Fruit fly (Drosophila melanogaster) whole organism, embryonic: Measurements from ENCODE around the gene cert.

Experiments
- Antp ChIP-seq: fragments of 200-800 bp; sonication (Bioruptor generic); optimal IDR thresholded peaks from 3 replicates; lab custom pipeline; 2016; ENCODE audit warnings: missing biosample characterization, missing genetic modification characterization
- Blimp-1 ChIP-seq: fragments of 200-800 bp; sonication (Bioruptor generic); optimal IDR thresholded peaks from 3 replicates; lab custom pipeline; 2018; ENCODE audit warnings: missing biosample characterization, missing genetic modification characterization, mild to moderate bottlenecking, moderate library complexity, missing genetic modification reagents
- CG10147 ChIP-seq: fragments of 200-800 bp; sonication (Bioruptor generic); optimal IDR thresholded peaks from 2 replicates; lab custom pipeline; 2019; ENCODE audit warnings: missing biosample characterization, mild to moderate bottlenecking, missing genetic modification characterization, moderate library complexity
- CG12155 ChIP-seq: fragments of 200-800 bp; sonication (Bioruptor generic); optimal IDR thresholded peaks from 3 replicates; lab custom pipeline; 2016; ENCODE audit warnings: missing biosample characterization, missing genetic modification characterization
- CG12299 ChIP-seq: fragments of 200-800 bp; sonication (Bioruptor generic); optimal IDR thresholded peaks from 2 replicates; lab custom pipeline; 2018; ENCODE audit warnings: missing biosample characterization, mild to moderate bottlenecking, missing genetic modification characterization
- CG12659 ChIP-seq: fragments of 200-800 bp; sonication (Bioruptor generic); optimal IDR thresholded peaks from 3 replicates; lab custom pipeline; 2017; ENCODE audit warnings: mild to moderate bottlenecking, missing biosample characterization, missing genetic modification reagents, missing genetic modification characterization
- CG13624 ChIP-seq: fragments of 200-800 bp; sonication (Bioruptor generic); optimal IDR thresholded peaks from 2 replicates; lab custom pipeline; 2016; ENCODE audit warnings: missing biosample characterization, missing genetic modification characterization
- CG15514 ChIP-seq: fragments of 200-800 bp; sonication (Bioruptor generic); optimal IDR thresholded peaks from 3 replicates; lab custom pipeline; 2017; ENCODE audit warnings: missing biosample characterization, missing genetic modification characterization, mild to moderate bottlenecking, moderate library complexity, missing genetic modification reagents
- CG15601 ChIP-seq: fragments of 200-800 bp; sonication (Bioruptor generic); optimal IDR thresholded peaks from 3 replicates; lab custom pipeline; 2019; ENCODE audit warnings: missing biosample characterization, mild to moderate bottlenecking, missing genetic modification characterization, moderate library complexity
- CG1603 ChIP-seq: fragments of 200-800 bp; sonication (Bioruptor generic); optimal IDR thresholded peaks from 2 replicates; lab custom pipeline; 2019; ENCODE audit warnings: missing biosample characterization, mild to moderate bottlenecking, missing genetic modification characterization, moderate library complexity
- CG1647 ChIP-seq: fragments of 200-800 bp; sonication (Bioruptor generic); optimal IDR thresholded peaks from 3 replicates; lab custom pipeline; 2016; ENCODE audit warnings: missing biosample characterization, missing genetic modification characterization
- CG33213 ChIP-seq: fragments of 200-800 bp; sonication (Bioruptor generic); optimal IDR thresholded peaks from 3 replicates; lab custom pipeline; 2016; ENCODE audit warnings: missing biosample characterization, missing genetic modification characterization
- CG4707 ChIP-seq: fragments of 200-800 bp; sonication (Bioruptor generic); optimal IDR thresholded peaks from 2 replicates; lab custom pipeline; 2018; ENCODE audit warnings: missing biosample characterization, mild to moderate bottlenecking, missing genetic modification characterization, moderate library complexity
- CG6272 ChIP-seq: fragments of 200-800 bp; sonication (Bioruptor generic); IDR thresholded peaks from 2 replicates; pipeline ENCODE4 v1.3.6; 2022; ENCODE audit warnings: missing biosample characterization, missing genetic modification characterization
- CG6689 ChIP-seq: fragments of 200-800 bp; sonication (Bioruptor generic); IDR thresholded peaks from 2 replicates; pipeline ENCODE4 v1.3.6; 2022; ENCODE audit warnings: missing biosample characterization, missing genetic modification characterization
- CG7839 ChIP-seq: fragments of 200-800 bp; sonication (Bioruptor generic); optimal IDR thresholded peaks from 3 replicates; lab custom pipeline; 2018; ENCODE audit warnings: missing biosample characterization, mild to moderate bottlenecking, missing genetic modification characterization, moderate library complexity
- CG8089 ChIP-seq: fragments of 200-800 bp; sonication (Bioruptor generic); optimal IDR thresholded peaks from 3 replicates; lab custom pipeline; 2016; ENCODE audit warnings: missing biosample characterization, missing genetic modification characterization
- CG9609 ChIP-seq: fragments of 200-800 bp; sonication (Bioruptor generic); optimal IDR thresholded peaks from 3 replicates; lab custom pipeline; 2016; ENCODE audit warnings: missing biosample characterization, missing genetic modification characterization
- CG9797 ChIP-seq: fragments of 200-800 bp; sonication (Bioruptor generic); optimal IDR thresholded peaks from 3 replicates; lab custom pipeline; 2018; ENCODE audit warnings: missing biosample characterization, mild to moderate bottlenecking, missing genetic modification characterization
- CG9932 ChIP-seq: fragments of 200-800 bp; sonication (Bioruptor generic); IDR thresholded peaks from 2 replicates; pipeline ENCODE4 v1.3.6; 2022; ENCODE audit warnings: missing biosample characterization, missing genetic modification characterization
- Chrac-16 ChIP-seq: fragments of 200-800 bp; sonication (Bioruptor generic); optimal IDR thresholded peaks from 3 replicates; lab custom pipeline; 2016; ENCODE audit warnings: missing biosample characterization, missing genetic modification characterization
- CrebB ChIP-seq: fragments of 200-800 bp; sonication (Bioruptor generic); optimal IDR thresholded peaks from 3 replicates; lab custom pipeline; 2018; ENCODE audit warnings: missing biosample characterization, mild to moderate bottlenecking, missing genetic modification characterization
- Dfd ChIP-seq, 2 experiments: fragments of >200 bp; optimal IDR thresholded peaks; 2 replicates each; lab custom pipeline; 2017; ENCODE audit warnings: missing biosample characterization in 2 of 2, missing genetic modification characterization in 2 of 2
- Dp ChIP-seq: fragments of 200-800 bp; sonication (Bioruptor generic); optimal IDR thresholded peaks from 2 replicates; lab custom pipeline; 2018; ENCODE audit warnings: missing biosample characterization, mild to moderate bottlenecking, missing genetic modification characterization, moderate library complexity
- HLH4C ChIP-seq: fragments of 200-800 bp; sonication (Bioruptor generic); IDR thresholded peaks from 3 replicates; pipeline ENCODE4 v1.3.6; 2022; ENCODE audit warnings: missing biosample characterization, missing genetic modification characterization; ENCODE audit not compliant: partially characterized antibody
- Hand ChIP-seq: fragments of 200-800 bp; sonication (Bioruptor generic); optimal IDR thresholded peaks from 2 replicates; lab custom pipeline; 2017; ENCODE audit warnings: mild to moderate bottlenecking, missing biosample characterization, missing genetic modification reagents, missing genetic modification characterization
- HmgD ChIP-seq: fragments of 200-800 bp; sonication (Bioruptor generic); optimal IDR thresholded peaks from 3 replicates; lab custom pipeline; 2016; ENCODE audit warnings: missing biosample characterization, missing genetic modification characterization
- Hr3 ChIP-seq: fragments of 200-800 bp; sonication (Bioruptor generic); optimal IDR thresholded peaks from 3 replicates; lab custom pipeline; 2016; ENCODE audit warnings: missing biosample characterization, missing genetic modification characterization
- Hr78 ChIP-seq, 2 experiments: fragments of 200-800 bp in 1 of 2; fragments of >200 bp in 1 of 2; sonication (Bioruptor generic) in 1 of 2; optimal IDR thresholded peaks; 2 replicates each; lab custom pipeline; 2017 to 2019; ENCODE audit warnings: missing biosample characterization in 2 of 2, missing genetic modification characterization in 2 of 2, mild to moderate bottlenecking in 1 of 2, moderate library complexity in 1 of 2
- MESR4 ChIP-seq: fragments of 200-800 bp; sonication (Bioruptor generic); optimal IDR thresholded peaks from 2 replicates; lab custom pipeline; 2018; ENCODE audit warnings: missing biosample characterization, mild to moderate bottlenecking, missing genetic modification characterization, moderate library complexity
- Max ChIP-seq: fragments of 200-800 bp; sonication (Bioruptor generic); optimal IDR thresholded peaks from 2 replicates; lab custom pipeline; 2016; ENCODE audit warnings: missing biosample characterization, mild to moderate bottlenecking, missing genetic modification characterization
- Med ChIP-seq: fragments of 200-800 bp; sonication (Bioruptor generic); peaks from one replicate; lab custom pipeline; 2016; ENCODE audit warnings: missing biosample characterization, missing genetic modification characterization, mild to moderate bottlenecking, inconsistent platforms, moderate library complexity
- Sox100B ChIP-seq: fragments of 200-800 bp; sonication (Bioruptor generic); optimal IDR thresholded peaks from 3 replicates; lab custom pipeline; 2018; ENCODE audit warnings: missing biosample characterization, mild to moderate bottlenecking, missing genetic modification characterization
- cas ChIP-seq: fragments of 200-800 bp; sonication (Bioruptor generic); IDR thresholded peaks from 2 replicates; pipeline ENCODE4 v1.3.6; 2022; ENCODE audit warnings: missing biosample characterization, missing genetic modification characterization
- corto ChIP-seq: fragments of 200-800 bp; sonication (Bioruptor generic); optimal IDR thresholded peaks from 2 replicates; lab custom pipeline; 2016; ENCODE audit warnings: missing biosample characterization, mild to moderate bottlenecking, missing genetic modification characterization, moderate library complexity
- crp ChIP-seq, 2 experiments: fragments of 200-800 bp; sonication (Bioruptor generic); optimal IDR thresholded peaks; 2 replicates in 1 of 2; 3 replicates in 1 of 2; lab custom pipeline; 2017; ENCODE audit warnings: missing biosample characterization in 2 of 2, missing genetic modification characterization in 2 of 2, mild to moderate bottlenecking in 1 of 2, moderate library complexity in 1 of 2
- dimm ChIP-seq: fragments of 200-800 bp; sonication (Bioruptor generic); IDR thresholded peaks from 2 replicates; pipeline ENCODE4 v1.3.6; 2022; ENCODE audit warnings: missing biosample characterization, missing genetic modification characterization
- lab ChIP-seq: fragments of 200-800 bp; sonication (Bioruptor generic); optimal IDR thresholded peaks from 3 replicates; lab custom pipeline; 2017; ENCODE audit warnings: missing biosample characterization, missing genetic modification characterization, mild to moderate bottlenecking, moderate library complexity, missing genetic modification reagents
- nom ChIP-seq: fragments of 200-800 bp; sonication (Bioruptor generic); optimal IDR thresholded peaks from 2 replicates; lab custom pipeline; 2017; ENCODE audit warnings: missing biosample characterization, missing genetic modification characterization, mild to moderate bottlenecking, moderate library complexity, missing genetic modification reagents
- pan ChIP-seq, 4 experiments: fragments of >200 bp in 3 of 4; fragments of 200-800 bp in 1 of 4; sonication (Bioruptor generic) in 1 of 4; optimal IDR thresholded peaks in 3 of 4; IDR thresholded peaks in 1 of 4; 2 replicates each; pipeline versions ENCODE4 v1.3.6 to Lab custom; 2017 to 2022; ENCODE audit warnings: missing biosample characterization in 2 of 4, missing genetic modification characterization in 2 of 4, mixed read lengths in 1 of 4
- pho ChIP-seq: fragments of 200-800 bp; sonication (Bioruptor generic); optimal IDR thresholded peaks from 2 replicates; lab custom pipeline; 2016; ENCODE audit warnings: missing biosample characterization, missing genetic modification characterization
- psq ChIP-seq: fragments of 200-800 bp; sonication (Bioruptor generic); optimal IDR thresholded peaks from 2 replicates; lab custom pipeline; 2017; ENCODE audit warnings: missing biosample characterization, missing genetic modification characterization
- rib ChIP-seq: fragments of 200-800 bp; sonication (Bioruptor generic); IDR thresholded peaks from 2 replicates; pipeline ENCODE4 v1.3.6; 2022; ENCODE audit warnings: missing biosample characterization, missing genetic modification characterization
- sob ChIP-seq: fragments of 200-800 bp; sonication (Bioruptor generic); IDR thresholded peaks from 2 replicates; pipeline ENCODE4 v1.3.6; 2022; ENCODE audit warnings: missing biosample characterization, missing genetic modification characterization
- sug ChIP-seq: fragments of 200-800 bp; optimal IDR thresholded peaks from 2 replicates; lab custom pipeline; 2019; ENCODE audit warnings: missing biosample characterization, mild to moderate bottlenecking, missing genetic modification characterization, moderate library complexity

cert gene

DNA sequence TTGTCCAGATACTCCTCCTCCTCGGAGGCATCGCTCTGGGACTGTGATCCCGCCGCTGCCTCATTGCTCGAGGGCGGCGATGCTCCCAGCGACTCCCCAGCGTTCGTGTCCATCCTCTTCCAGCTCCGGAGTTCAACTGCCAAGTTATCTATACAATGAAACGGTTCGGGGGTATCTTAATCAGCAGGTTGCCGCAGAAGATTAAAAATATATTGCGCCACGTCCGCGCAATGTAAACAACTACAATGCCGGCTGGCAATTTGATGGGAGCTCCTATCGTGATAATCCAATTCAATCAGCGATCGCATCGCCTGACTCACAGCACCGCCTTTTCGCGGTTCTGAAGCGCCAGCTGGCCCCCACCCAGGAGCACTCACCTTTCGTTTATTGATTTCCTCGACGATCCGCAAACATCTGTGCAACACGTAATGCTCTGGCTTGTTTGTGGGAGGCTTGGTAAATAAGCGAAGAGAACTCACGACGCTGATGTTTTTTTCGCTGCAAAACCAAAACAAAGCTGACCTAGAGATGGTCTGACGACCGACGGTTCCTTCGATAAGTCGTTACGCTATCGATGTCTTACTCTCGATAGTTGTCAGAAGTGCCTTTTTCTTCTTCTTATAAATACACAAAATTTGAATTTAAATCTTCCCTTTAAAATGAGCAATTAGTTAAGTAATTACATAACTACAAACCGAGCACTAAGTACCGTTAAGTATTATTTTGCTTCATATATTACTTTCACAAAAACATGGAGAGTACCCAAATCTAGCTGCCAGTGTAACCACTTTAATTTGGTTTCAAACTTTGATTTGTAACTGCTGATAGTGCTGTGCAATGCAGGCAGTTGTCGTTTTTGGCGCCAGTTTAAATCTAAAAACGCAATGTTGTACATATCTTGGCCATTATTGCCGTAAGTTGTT, at the start of gene cert (continued):
- TF ChIP-seq nom (GFP tag; lab: Kevin White, UChicago) (peak; percentile 26), CG6272 (GFP tag; lab: Robert Waterston, UW) (0 out of 2 replicates have a peak, but pooled peaks have one; percentile 5), CrebB (tag; lab: Kevin White, UChicago) (no peak), CG10147 (GFP tag; lab: Kevin White, UChicago) (no peak), Chrac-16 (GFP tag; lab: Kevin White, UChicago) (peak; percentile 22), Blimp-1 (GFP tag; lab: Kevin White, UChicago) (no peak), Hr3 (GFP tag; lab: Kevin White, UChicago) (peak; percentile 21), CG15514 (peak; percentile 72), CG12659 (GFP tag; lab: Kevin White, UChicago) (peak; percentile 69), HLH4C (GFP tag; lab: Robert Waterston, UW) (peak; percentile 83), CG8089 (no peak), cas (no peak), CG12155 (GFP tag; lab: Kevin White, UChicago) (peak; percentile 16), Hand (GFP tag; lab: Kevin White, UChicago) (peak; percentile 18), corto (GFP tag; lab: Kevin White, UChicago) (no peak), CG9797 (GFP tag; lab: Kevin White, UChicago) (peak; percentile 17), HmgD (GFP tag; lab: Kevin White, UChicago) (peak; percentile 6)

DNA sequence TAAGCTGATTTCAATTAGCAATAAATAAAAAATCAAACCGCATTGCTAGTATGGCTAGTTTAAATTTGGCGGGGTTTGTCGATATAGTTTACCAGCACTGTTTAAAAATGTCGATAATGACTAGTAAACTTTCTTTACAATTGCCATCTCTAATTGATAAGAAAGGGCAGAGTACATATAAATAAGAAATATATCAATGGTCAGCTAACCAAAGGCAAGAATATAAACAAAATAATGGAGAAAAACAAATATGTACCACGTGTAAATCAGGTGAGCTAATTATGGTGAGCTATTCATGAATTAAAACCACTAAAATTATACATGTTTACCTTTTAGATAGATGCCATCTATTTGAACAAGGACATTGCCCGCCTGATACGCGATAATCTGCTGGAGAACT, 49.3 kb upstream of the cert start, which contains the start of gene Pex2:
Gene Pex2, plus strand, starts transcription at position 131 of the 400 bp plus-strand sequence.
- TF ChIP-seq CG13624 (GFP tag; lab: Kevin White, UChicago) (peak; percentile 4), CG12155 (GFP tag; lab: Kevin White, UChicago) (peak; percentile 48), Blimp-1 (GFP tag; lab: Kevin White, UChicago) (no peak), CG6689 (GFP tag; lab: Robert Waterston, UW) (no peak), Max (no peak), CG15514 (peak; percentile 38), CG12299 (tag; lab: Kevin White, UChicago) (peak; percentile 7), Dfd (GFP tag; optimal IDR thresholded peaks at IDR 0.05; lab: Kevin White, UChicago) (no peak), CG7839 (tag; lab: Kevin White, UChicago) (no peak), crp (GFP tag; optimal IDR thresholded peaks at IDR 0.05; lab: Kevin White, UChicago) (peak in 1 of 2 experiments; percentile 18), MESR4 (GFP tag; lab: Kevin White, UChicago) (peak; percentile 28), pan (optimal IDR thresholded peaks at IDR 0.05; lab: Kevin White, UChicago) (no peak), pan (GFP tag; optimal IDR thresholded peaks at IDR 0.05 in 1 of 2, IDR thresholded peaks at IDR 0.05 in 1 of 2) (no peak), rib (GFP tag; lab: Robert Waterston, UW) (no peak), Dp (GFP tag; lab: Kevin White, UChicago) (peak; percentile 98), dimm (GFP tag; lab: Robert Waterston, UW) (no peak), sug (peak; percentile 28), lab (GFP tag; lab: Kevin White, UChicago) (peak; percentile 30), CG4707 (GFP tag; lab: Kevin White, UChicago) (no peak), Med (peak; percentile 84), CG9609 (GFP tag; lab: Kevin White, UChicago) (no peak), sob (GFP tag; lab: Robert Waterston, UW) (peak; percentile 8; the same call in 1 of the 2 replicates), CG1647 (GFP tag; lab: Kevin White, UChicago) (no peak), Antp (GFP tag; lab: Kevin White, UChicago) (no peak), Hr78 (GFP tag; optimal IDR thresholded peaks at IDR 0.05; lab: Kevin White, UChicago) (peak in 1 of 2 experiments; percentile 60), CG1603 (tag; lab: Kevin White, UChicago) (peak; percentile 58), Sox100B (GFP tag; lab: Kevin White, UChicago) (peak; percentile 5), CG15601 (peak; percentile 21), CG33213 (peak; percentile 13), CG9932 (GFP tag; lab: Robert Waterston, UW) (peak; percentile 22; the same call in 1 of the 2 replicates), pho (GFP tag; lab: Kevin White, UChicago) (no peak), psq (GFP tag; lab: Kevin White, UChicago) (no peak)
